Fruit fly (Drosophila melanogaster) whole organism, embryonic: Measurements from ENCODE around the gene CG18302.

Source experiments
- CG12219 ChIP-seq: fragments of 200-800 bp; sonication (Bioruptor generic); optimal IDR thresholded peaks from 3 replicates; lab custom pipeline; 2018; ENCODE audit warnings: missing biosample characterization, mild to moderate bottlenecking, missing genetic modification characterization
- CG14050 ChIP-seq: fragments of 200-800 bp; sonication (Bioruptor generic); IDR thresholded peaks from 3 replicates; pipeline ENCODE4 v1.3.6; 2022; ENCODE audit warnings: missing biosample characterization, missing genetic modification characterization
- H2.0 ChIP-seq: fragments of 200-800 bp; sonication (Bioruptor generic); IDR thresholded peaks from 2 replicates; pipeline ENCODE4 v1.3.6; 2022; ENCODE audit warnings: missing biosample characterization, missing genetic modification characterization
- PHDP ChIP-seq: fragments of 200-800 bp; sonication (Bioruptor generic); optimal IDR thresholded peaks from 3 replicates; lab custom pipeline; 2018; ENCODE audit warnings: missing biosample characterization, mild to moderate bottlenecking, missing genetic modification characterization, moderate library complexity
- Sry-δ ChIP-seq: fragments of 200-800 bp; sonication (Bioruptor generic); optimal IDR thresholded peaks from 2 replicates; lab custom pipeline; 2016; ENCODE audit warnings: missing biosample characterization, missing genetic modification characterization
- cwo ChIP-seq: fragments of 200-800 bp; sonication (Bioruptor generic); optimal IDR thresholded peaks from 3 replicates; lab custom pipeline; 2017; ENCODE audit warnings: missing biosample characterization, missing genetic modification characterization, mild to moderate bottlenecking, moderate library complexity, missing genetic modification reagents
- dan ChIP-seq: fragments of 200-800 bp; sonication (Bioruptor generic); IDR thresholded peaks from 2 replicates; pipeline ENCODE4 v1.3.6; 2022; ENCODE audit warnings: missing biosample characterization, missing genetic modification characterization
- schlank ChIP-seq: fragments of 200-800 bp; sonication (Bioruptor generic); optimal IDR thresholded peaks from 2 replicates; lab custom pipeline; 2018; ENCODE audit warnings: missing biosample characterization, mild to moderate bottlenecking, missing genetic modification characterization
- ssp ChIP-seq: fragments of 200-800 bp; sonication (Bioruptor generic); IDR thresholded peaks from 2 replicates; pipeline ENCODE4 v1.3.6; 2022; ENCODE audit warnings: missing biosample characterization, missing genetic modification characterization

- TF ChIP-seq cwo (GFP tag; lab: Kevin White, UChicago) = no peak
- no peak for TF ChIP-seq CG14050 (GFP tag; lab: Robert Waterston, UW)
- TF ChIP-seq H2.0 = no peak
- no peak for TF ChIP-seq CG12219 (GFP tag; lab: Kevin White, UChicago)
- no peak for TF ChIP-seq schlank (tag; lab: Kevin White, UChicago)
- TF ChIP-seq ssp = no peak
- TF ChIP-seq Sry-δ (GFP tag; lab: Kevin White, UChicago) = no peak
- no peak for TF ChIP-seq dan (GFP tag; lab: Robert Waterston, UW)
- no peak for TF ChIP-seq PHDP (tag; lab: Kevin White, UChicago)
Observed at dm6 chr2L:10514586-10515137, 19.5 kb upstream of the CG18302 start.
